Fruit fly (Drosophila melanogaster) whole organism, embryonic: ENCODE results near the gene CG16753.

ENCODE experiments used
- CG11247 ChIP-seq: fragments of 200-800 bp; sonication (Bioruptor generic); IDR thresholded peaks from 2 replicates; pipeline ENCODE4 v1.3.6; 2022; ENCODE audit warnings: missing biosample characterization, missing genetic modification characterization
- CG12071 ChIP-seq: fragments of 200-800 bp; sonication (Bioruptor generic); optimal IDR thresholded peaks from 3 replicates; lab custom pipeline; 2018; ENCODE audit warnings: missing biosample characterization, mild to moderate bottlenecking, missing genetic modification characterization
- CG1233 ChIP-seq: fragments of 200-800 bp; sonication (Bioruptor generic); optimal IDR thresholded peaks from 4 replicates; lab custom pipeline; 2018; ENCODE audit warnings: missing biosample characterization, mild to moderate bottlenecking, missing genetic modification characterization
- CG12744 ChIP-seq: fragments of 200-800 bp; sonication (Bioruptor generic); optimal IDR thresholded peaks from 2 replicates; lab custom pipeline; 2016; ENCODE audit warnings: missing biosample characterization, missing genetic modification characterization
- CG15514 ChIP-seq: fragments of 200-800 bp; sonication (Bioruptor generic); optimal IDR thresholded peaks from 3 replicates; lab custom pipeline; 2017; ENCODE audit warnings: missing biosample characterization, missing genetic modification characterization, mild to moderate bottlenecking, moderate library complexity, missing genetic modification reagents
- CG17328 ChIP-seq: fragments of 200-800 bp; sonication (Bioruptor generic); IDR thresholded peaks from 2 replicates; pipeline ENCODE4 v1.3.6; 2022; ENCODE audit warnings: missing biosample characterization, missing genetic modification characterization
- CG18011 ChIP-seq: fragments of 200-800 bp; sonication (Bioruptor generic); optimal IDR thresholded peaks from 2 replicates; lab custom pipeline; 2017; ENCODE audit warnings: missing biosample characterization, missing genetic modification characterization, mild to moderate bottlenecking, moderate library complexity, missing genotype
- CG18619 ChIP-seq: fragments of 200-800 bp; sonication (Bioruptor generic); optimal IDR thresholded peaks from 3 replicates; lab custom pipeline; 2017; ENCODE audit warnings: missing biosample characterization, mild to moderate bottlenecking, missing genetic modification characterization
- CG2875 ChIP-seq: fragments of 200-800 bp; sonication (Bioruptor generic); optimal IDR thresholded peaks from 2 replicates; lab custom pipeline; 2017; ENCODE audit warnings: missing biosample characterization, mild to moderate bottlenecking, missing genetic modification characterization, missing genetic modification reagents
- CG30020 ChIP-seq: fragments of 200-800 bp; optimal IDR thresholded peaks from 2 replicates; lab custom pipeline; 2019; ENCODE audit warnings: missing biosample characterization, mild to moderate bottlenecking, missing genetic modification characterization, moderate library complexity
- CG30431 ChIP-seq: fragments of 200-800 bp; sonication (Bioruptor generic); optimal IDR thresholded peaks from 2 replicates; lab custom pipeline; 2017; ENCODE audit warnings: missing biosample characterization, missing genetic modification characterization
- CG32532 ChIP-seq: fragments of 200-800 bp; sonication (Bioruptor generic); IDR thresholded peaks from 2 replicates; pipeline ENCODE4 v1.3.6; 2022; ENCODE audit warnings: missing biosample characterization, missing genetic modification characterization
- CG34376 ChIP-seq: fragments of 200-800 bp; sonication (Bioruptor generic); optimal IDR thresholded peaks from 2 replicates; lab custom pipeline; 2018; ENCODE audit warnings: missing biosample characterization, mild to moderate bottlenecking, missing genetic modification characterization
- CG3726 ChIP-seq: fragments of 200-800 bp; sonication (Bioruptor generic); IDR thresholded peaks from 3 replicates; pipeline ENCODE4, ENCODE4 v1.3.6; 2022; ENCODE audit warnings: missing biosample characterization, missing genetic modification characterization
- CG4424 ChIP-seq: fragments of 200-800 bp; sonication (Bioruptor generic); optimal IDR thresholded peaks from 3 replicates; lab custom pipeline; 2016; ENCODE audit warnings: missing biosample characterization, missing genetic modification characterization
- CG7786 ChIP-seq: fragments of 200-800 bp; sonication (Bioruptor generic); optimal IDR thresholded peaks from 2 replicates; lab custom pipeline; 2016; ENCODE audit warnings: missing biosample characterization, missing genetic modification characterization
- CG9609 ChIP-seq: fragments of 200-800 bp; sonication (Bioruptor generic); optimal IDR thresholded peaks from 3 replicates; lab custom pipeline; 2016; ENCODE audit warnings: missing biosample characterization, missing genetic modification characterization
- CG9797 ChIP-seq: fragments of 200-800 bp; sonication (Bioruptor generic); optimal IDR thresholded peaks from 3 replicates; lab custom pipeline; 2018; ENCODE audit warnings: missing biosample characterization, mild to moderate bottlenecking, missing genetic modification characterization
- Doc2 ChIP-seq: fragments of 200-800 bp; sonication (Bioruptor generic); IDR thresholded peaks from 2 replicates; pipeline ENCODE4 v1.3.6; 2022; ENCODE audit warnings: missing biosample characterization, missing genetic modification characterization
- E2f1 ChIP-seq: fragments of 200-800 bp; sonication (Bioruptor generic); IDR thresholded peaks from 2 replicates; pipeline ENCODE4 v1.3.6; 2022; ENCODE audit warnings: missing biosample characterization, missing genetic modification characterization
- Ets65A ChIP-seq: fragments of 200-800 bp; sonication (Bioruptor generic); peaks from one replicate; lab custom pipeline; 2016; ENCODE audit warnings: missing biosample characterization, missing genetic modification characterization
- Fer2 ChIP-seq: fragments of 200-800 bp; sonication (Bioruptor generic); optimal IDR thresholded peaks from 2 replicates; lab custom pipeline; 2018; ENCODE audit warnings: missing biosample characterization, mild to moderate bottlenecking, missing genetic modification characterization, moderate library complexity
- Hsf ChIP-seq: fragments of 200-800 bp; sonication (Bioruptor generic); optimal IDR thresholded peaks from 3 replicates; lab custom pipeline; 2016; ENCODE audit warnings: missing biosample characterization, missing genetic modification characterization
- Jarid2 ChIP-seq: fragments of 200-800 bp; sonication (Bioruptor generic); optimal IDR thresholded peaks from 3 replicates; lab custom pipeline; 2017; ENCODE audit warnings: mild to moderate bottlenecking, missing biosample characterization, missing genetic modification reagents, missing genetic modification characterization
- Oaz ChIP-seq: fragments of 200-800 bp; sonication (Bioruptor generic); IDR thresholded peaks from 2 replicates; pipeline ENCODE4 v1.3.6; 2022; ENCODE audit warnings: missing biosample characterization, missing genetic modification characterization
- Opbp ChIP-seq: fragments of 200-800 bp; sonication (Bioruptor generic); IDR thresholded peaks from 3 replicates; pipeline ENCODE4 v1.3.6; 2022; ENCODE audit warnings: missing biosample characterization, missing genetic modification characterization; ENCODE audit not compliant: partially characterized antibody
- Pdp1 ChIP-seq, 2 experiments: fragments of 200-800 bp; sonication (Bioruptor generic); optimal IDR thresholded peaks; 3 replicates each; lab custom pipeline; 2016; ENCODE audit warnings: missing biosample characterization in 2 of 2, missing genetic modification characterization in 2 of 2, mild to moderate bottlenecking in 1 of 2, moderate library complexity in 1 of 2
- Sox102F ChIP-seq: fragments of 200-800 bp; sonication (Bioruptor generic); optimal IDR thresholded peaks from 2 replicates; lab custom pipeline; 2018; ENCODE audit warnings: missing biosample characterization, mild to moderate bottlenecking, missing genetic modification characterization, moderate library complexity
- Xbp1 ChIP-seq: fragments of 200-800 bp; sonication (Bioruptor generic); optimal IDR thresholded peaks from 3 replicates; lab custom pipeline; 2016; ENCODE audit warnings: missing biosample characterization, mild to moderate bottlenecking, missing genetic modification characterization
- abd-A ChIP-seq: fragments of 200-800 bp; sonication (Bioruptor generic); optimal IDR thresholded peaks from 3 replicates; lab custom pipeline; 2019; ENCODE audit warnings: missing biosample characterization, mild to moderate bottlenecking, missing genetic modification characterization, moderate library complexity
- cas ChIP-seq: fragments of 200-800 bp; sonication (Bioruptor generic); IDR thresholded peaks from 2 replicates; pipeline ENCODE4 v1.3.6; 2022; ENCODE audit warnings: missing biosample characterization, missing genetic modification characterization
- chn ChIP-seq: fragments of 200-800 bp; sonication (Bioruptor generic); optimal IDR thresholded peaks from 2 replicates; lab custom pipeline; 2016; ENCODE audit warnings: missing biosample characterization, missing genetic modification characterization
- danr ChIP-seq: fragments of 200-800 bp; sonication (Bioruptor generic); IDR thresholded peaks from 2 replicates; pipeline ENCODE4 v1.3.6; 2022; ENCODE audit warnings: missing biosample characterization, missing genetic modification characterization
- ems ChIP-seq: fragments of 200-800 bp; sonication (Bioruptor generic); optimal IDR thresholded peaks from 3 replicates; lab custom pipeline; 2016; ENCODE audit warnings: missing biosample characterization, missing genetic modification characterization
- ewg ChIP-seq: fragments of 200-800 bp; sonication (Bioruptor generic); optimal IDR thresholded peaks from 3 replicates; lab custom pipeline; 2017; ENCODE audit warnings: mild to moderate bottlenecking, missing biosample characterization, missing genetic modification reagents, missing genetic modification characterization
- eyg ChIP-seq: fragments of 200-800 bp; sonication (Bioruptor generic); optimal IDR thresholded peaks from 3 replicates; lab custom pipeline; 2016; ENCODE audit warnings: missing biosample characterization, missing genetic modification characterization
- gem ChIP-seq: fragments of 200-800 bp; sonication (Bioruptor generic); optimal IDR thresholded peaks from 2 replicates; lab custom pipeline; 2019; ENCODE audit warnings: missing biosample characterization, mild to moderate bottlenecking, missing genetic modification characterization, moderate library complexity
- gro ChIP-seq: fragments of 200-800 bp; sonication (Bioruptor generic); optimal IDR thresholded peaks from 2 replicates; lab custom pipeline; 2016; ENCODE audit warnings: missing biosample characterization, missing genetic modification characterization
- hth ChIP-seq: fragments of >200 bp; optimal IDR thresholded peaks from 2 replicates; lab custom pipeline; 2017; ENCODE audit warnings: inconsistent platforms
- mam ChIP-seq: fragments of 200-800 bp; sonication (Bioruptor generic); optimal IDR thresholded peaks from 3 replicates; lab custom pipeline; 2016; ENCODE audit warnings: missing biosample characterization, missing genetic modification characterization
- pfk ChIP-seq: fragments of 200-800 bp; sonication (Bioruptor generic); optimal IDR thresholded peaks from 2 replicates; lab custom pipeline; 2018; ENCODE audit warnings: missing biosample characterization, mild to moderate bottlenecking, missing genetic modification characterization, moderate library complexity
- pros ChIP-seq: fragments of 200-800 bp; sonication (Bioruptor generic); optimal IDR thresholded peaks from 3 replicates; lab custom pipeline; 2019; ENCODE audit warnings: missing biosample characterization, mild to moderate bottlenecking, missing genetic modification characterization, moderate library complexity
- salm ChIP-seq: fragments of 200-800 bp; sonication (Bioruptor generic); optimal IDR thresholded peaks from 2 replicates; lab custom pipeline; 2018; ENCODE audit warnings: missing biosample characterization, mild to moderate bottlenecking, missing genetic modification characterization
- schlank ChIP-seq: fragments of 200-800 bp; sonication (Bioruptor generic); optimal IDR thresholded peaks from 2 replicates; lab custom pipeline; 2018; ENCODE audit warnings: missing biosample characterization, mild to moderate bottlenecking, missing genetic modification characterization
- sens-2 ChIP-seq: fragments of 200-800 bp; sonication (Bioruptor generic); IDR thresholded peaks from 2 replicates; pipeline ENCODE4 v1.3.6; 2022; ENCODE audit warnings: missing biosample characterization, missing genetic modification characterization
- sima ChIP-seq: fragments of 200-800 bp; sonication (Bioruptor generic); optimal IDR thresholded peaks from 2 replicates; lab custom pipeline; 2016; ENCODE audit warnings: missing biosample characterization, missing genetic modification characterization
- tll ChIP-seq, 2 experiments: fragments of 200-800 bp in 1 of 2; fragments of >200 bp in 1 of 2; sonication (Bioruptor generic) in 1 of 2; optimal IDR thresholded peaks; 2 replicates each; lab custom pipeline; 2017 to 2019; ENCODE audit warnings: missing biosample characterization in 2 of 2, missing genetic modification characterization in 2 of 2, mild to moderate bottlenecking in 1 of 2, moderate library complexity in 1 of 2

Gene CG16753

DNA sequence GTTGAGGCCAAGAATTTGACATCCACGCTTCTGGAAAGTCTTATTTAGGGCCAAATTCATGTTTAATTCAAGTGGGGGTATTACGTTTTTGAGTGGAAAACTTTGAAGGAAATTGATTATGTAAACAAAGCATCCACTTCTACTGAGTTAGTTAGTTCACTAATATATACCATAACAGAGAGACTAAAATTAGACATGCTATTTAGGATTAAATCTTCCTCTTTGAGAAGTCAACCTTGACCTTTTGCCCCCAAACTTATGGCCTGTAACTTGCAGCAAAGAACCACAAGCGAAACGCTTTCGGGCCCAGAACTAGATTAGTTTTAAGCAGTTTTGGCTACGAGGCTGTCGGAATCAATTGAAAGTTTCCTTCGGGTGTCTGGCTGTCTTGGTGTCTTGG lies 37.7 kb upstream of the CG16753 start, which contains the start of gene CG32487:
Gene CG32487 (minus strand): TSS at position 101 of the 400 bp plus-strand sequence.
- TF ChIP-seq CG7786 (no peak), Oaz (no peak), CG9797 (no peak), CG4424 (GFP tag; lab: Kevin White, UChicago) (no peak), gem (tag; lab: Kevin White, UChicago) (no peak), Sox102F (no peak), CG18619 (GFP tag; lab: Kevin White, UChicago) (no peak), danr (GFP tag; lab: Robert Waterston, UW) (no peak), mam (GFP tag; lab: Kevin White, UChicago) (no peak), CG17328 (GFP tag; lab: Robert Waterston, UW) (no peak), hth (lab: Kevin White, UChicago) (no peak), Doc2 (GFP tag; lab: Robert Waterston, UW) (no peak), Fer2 (tag; lab: Kevin White, UChicago) (no peak), CG2875 (no peak), CG18011 (GFP tag; lab: Kevin White, UChicago) (no peak), Hsf (GFP tag; lab: Kevin White, UChicago) (no peak), CG32532 (no peak), chn (no peak), CG9609 (GFP tag; lab: Kevin White, UChicago) (no peak), E2f1 (GFP tag; lab: Robert Waterston, UW) (no peak)

DNA sequence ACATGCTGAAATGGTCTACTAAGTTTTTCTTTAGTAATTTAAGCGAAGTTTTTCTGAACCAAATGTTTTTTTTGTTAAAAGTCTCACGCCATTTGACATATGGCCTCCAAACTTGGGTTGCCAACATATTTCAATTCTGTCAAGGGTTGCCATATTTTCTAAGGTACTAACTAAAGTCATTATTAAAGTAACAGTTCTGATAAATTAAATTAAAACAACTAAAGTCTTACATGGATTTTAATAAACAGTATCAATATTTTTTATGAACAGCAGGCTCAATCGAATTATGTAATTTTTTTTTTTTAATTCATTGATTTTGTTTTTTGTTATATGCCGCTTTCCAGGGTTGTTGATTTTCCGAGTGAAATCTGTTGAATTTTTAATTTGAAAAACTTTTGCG lies 28.5 kb upstream of the CG16753 start, which contains the start of gene aly:
Gene aly (minus strand): TSS at position 101 of the 400 bp plus-strand sequence.
- TF ChIP-seq Opbp (GFP tag; lab: Robert Waterston, UW) (no peak), CG30020 (tag; lab: Kevin White, UChicago) (no peak), Xbp1 (GFP tag; lab: Kevin White, UChicago) (no peak), gro (no peak), Ets65A (peak; percentile 31)

DNA sequence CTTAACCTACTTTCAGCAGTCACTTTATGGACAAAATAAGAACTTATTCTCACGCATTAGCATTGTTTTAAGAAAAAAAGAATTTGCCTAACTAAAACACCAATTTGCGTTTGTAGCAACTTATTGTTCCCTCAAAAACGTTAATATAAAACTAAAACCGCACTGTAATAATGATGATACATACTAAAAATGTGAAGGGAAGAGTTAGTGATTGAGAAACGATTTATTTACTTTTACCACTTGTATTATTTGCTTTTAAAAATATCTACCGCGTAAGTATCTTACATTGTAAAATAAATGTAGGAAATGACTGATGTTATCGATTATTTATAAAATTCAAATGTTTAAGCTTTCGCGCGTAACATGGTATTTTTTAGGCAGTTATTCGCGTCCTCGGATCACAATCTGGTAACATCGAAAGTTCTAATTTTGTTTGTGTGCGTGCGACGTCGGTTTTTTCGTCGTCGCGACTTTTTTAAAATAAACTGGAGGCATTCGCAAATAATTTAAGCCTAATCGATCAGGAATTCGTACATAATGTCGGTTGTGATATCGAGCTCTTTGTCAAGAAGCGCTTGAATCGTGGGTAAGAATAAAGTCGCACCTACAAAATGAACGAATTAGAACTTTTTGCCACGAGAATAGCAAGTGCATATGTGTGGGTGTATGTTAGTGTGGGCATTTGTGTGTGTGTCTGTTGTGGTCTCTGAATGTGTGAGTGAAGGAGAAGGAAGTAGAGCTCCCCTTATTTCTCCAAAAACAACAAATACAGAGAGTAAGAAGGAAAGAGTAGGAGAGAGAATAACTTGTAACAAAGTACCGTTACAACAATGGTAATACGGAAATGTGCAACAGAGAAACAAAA lies 19.9 kb upstream of the CG16753 start, which contains the start of gene CG2162:
Gene CG2162 (plus strand): TSS at position 418 of the 865 bp plus-strand sequence.
- TF ChIP-seq eyg, result no peak
- TF ChIP-seq CG12071 (GFP tag; lab: Kevin White, UChicago), result no peak
- TF ChIP-seq CG34376 (GFP tag; lab: Kevin White, UChicago), result peak; percentile 17
- TF ChIP-seq schlank (tag; lab: Kevin White, UChicago), result no peak
- no peak for TF ChIP-seq pfk (GFP tag; lab: Kevin White, UChicago)
- no peak for TF ChIP-seq Jarid2 (GFP tag; lab: Kevin White, UChicago)
- no peak for TF ChIP-seq pros
- no peak for TF ChIP-seq Sox102F
- TF ChIP-seq CG11247 (GFP tag; lab: Robert Waterston, UW), result no peak
- TF ChIP-seq tll (GFP tag; optimal IDR thresholded peaks at IDR 0.05; lab: Kevin White, UChicago), result no peak
- TF ChIP-seq Pdp1 (GFP tag; optimal IDR thresholded peaks at IDR 0.05; lab: Kevin White, UChicago), result no peak
- TF ChIP-seq sima (GFP tag; lab: Kevin White, UChicago), result no peak
- peak; percentile 8 for TF ChIP-seq ewg
- no peak for TF ChIP-seq cas
- TF ChIP-seq CG15514, result peak; percentile 28
- TF ChIP-seq ems, result no peak
- no peak for TF ChIP-seq sens-2 (GFP tag; lab: Robert Waterston, UW)
- TF ChIP-seq CG12744 (GFP tag; lab: Kevin White, UChicago), result no peak
- no peak for TF ChIP-seq CG2875
- TF ChIP-seq CG30020 (tag; lab: Kevin White, UChicago), result no peak
- TF ChIP-seq CG1233 (GFP tag; lab: Kevin White, UChicago), result no peak
- TF ChIP-seq CG30431 (GFP tag; lab: Kevin White, UChicago), result no peak
- no peak for TF ChIP-seq abd-A (tag; lab: Kevin White, UChicago)
- no peak for TF ChIP-seq CG3726 (GFP tag; lab: Robert Waterston, UW)
- no peak for TF ChIP-seq salm (tag; lab: Kevin White, UChicago)
